Fruit fly (Drosophila melanogaster): ENCODE data around the gene CG1998.

dm6 chrX:13395988-13396377 is 16.9 kb downstream of the CG1998 start:
- TF ChIP-seq CG8478 (optimal IDR thresholded peaks at IDR 0.05) (no peak), CTCF (optimal IDR thresholded peaks at IDR 0.05) (no peak)

All from S2 (cell line).